Fruit fly (Drosophila melanogaster) whole organism, prepupa: ENCODE data around the gene CG5188.

Experiments
- Blimp-1 ChIP-seq: fragments of 200-800 bp; sonication (Bioruptor generic); optimal IDR thresholded peaks from 3 replicates; lab custom pipeline; 2017; ENCODE audit warnings: missing biosample characterization, missing genetic modification characterization, mild to moderate bottlenecking, moderate library complexity, missing genetic modification reagents
- CG11294 ChIP-seq: fragments of 200-800 bp; sonication (Bioruptor generic); IDR thresholded peaks from 2 replicates; pipeline ENCODE4 v1.3.6; 2022; ENCODE audit warnings: missing biosample characterization, missing genetic modification characterization
- CG11762 ChIP-seq: fragments of 200-800 bp; sonication (Bioruptor generic); optimal IDR thresholded peaks from 3 replicates; lab custom pipeline; 2016; ENCODE audit warnings: missing biosample characterization, missing genetic modification characterization; ENCODE audit not compliant: insufficient read depth
- CG11902 ChIP-seq: fragments of 200-800 bp; sonication (Bioruptor generic); optimal IDR thresholded peaks from 3 replicates; lab custom pipeline; 2016; ENCODE audit warnings: missing biosample characterization, missing genetic modification characterization
- CG15336 ChIP-seq: fragments of 200-800 bp; sonication (Bioruptor generic); IDR thresholded peaks from 2 replicates; pipeline ENCODE4 v1.3.6; 2022; ENCODE audit warnings: missing biosample characterization, missing genetic modification characterization
- CG16779 ChIP-seq: fragments of 200-800 bp; sonication (Bioruptor generic); optimal IDR thresholded peaks from 3 replicates; lab custom pipeline; 2017; ENCODE audit warnings: missing biosample characterization, mild to moderate bottlenecking, missing genetic modification characterization
- CG3032 ChIP-seq: fragments of 200-800 bp; optimal IDR thresholded peaks from 2 replicates; lab custom pipeline; 2019; ENCODE audit warnings: missing biosample characterization, mild to moderate bottlenecking, missing genetic modification characterization, moderate library complexity
- CG34406 ChIP-seq: fragments of 200-800 bp; sonication (Bioruptor generic); optimal IDR thresholded peaks from 3 replicates; lab custom pipeline; 2016; ENCODE audit warnings: missing biosample characterization, missing genetic modification characterization
- CG4318 ChIP-seq: fragments of 200-800 bp; sonication (Bioruptor generic); optimal IDR thresholded peaks from 3 replicates; lab custom pipeline; 2017; ENCODE audit warnings: missing biosample characterization, mild to moderate bottlenecking, missing genetic modification characterization
- CG6163 ChIP-seq: fragments of 200-800 bp; sonication (Bioruptor generic); IDR thresholded peaks from 3 replicates; pipeline ENCODE4 v1.3.6; 2022; ENCODE audit warnings: missing biosample characterization, missing genetic modification characterization
- CG6276 ChIP-seq: fragments of 200-800 bp; sonication (Bioruptor generic); optimal IDR thresholded peaks from 2 replicates; lab custom pipeline; 2017; ENCODE audit warnings: missing biosample characterization, mild to moderate bottlenecking, missing genetic modification characterization
- CG6808 ChIP-seq: fragments of 200-800 bp; sonication (Bioruptor generic); optimal IDR thresholded peaks from 3 replicates; lab custom pipeline; 2017; ENCODE audit warnings: missing biosample characterization, missing genetic modification characterization, mild to moderate bottlenecking, moderate library complexity, missing genetic modification reagents
- CG6854 ChIP-seq: fragments of 200-800 bp; sonication (Bioruptor generic); optimal IDR thresholded peaks from 2 replicates; lab custom pipeline; 2017; ENCODE audit warnings: missing biosample characterization, mild to moderate bottlenecking, missing genetic modification characterization
- CG8119 ChIP-seq: fragments of 200-800 bp; sonication (Bioruptor generic); IDR thresholded peaks from 3 replicates; pipeline ENCODE4 v1.3.6; 2022; ENCODE audit warnings: missing biosample characterization, missing genetic modification characterization
- CG8319 ChIP-seq: fragments of 200-800 bp; sonication (Bioruptor generic); optimal IDR thresholded peaks from 3 replicates; lab custom pipeline; 2016; ENCODE audit warnings: missing biosample characterization, missing genetic modification characterization
- CG9139 ChIP-seq: fragments of 200-800 bp; sonication (Bioruptor generic); optimal IDR thresholded peaks from 3 replicates; lab custom pipeline; 2017; ENCODE audit warnings: missing biosample characterization, mild to moderate bottlenecking, missing genetic modification characterization
- Eip78C ChIP-seq: fragments of 200-800 bp; sonication (Bioruptor generic); peaks from one replicate; lab custom pipeline; 2016; ENCODE audit warnings: missing biosample characterization, missing genetic modification characterization
- Eip93F ChIP-seq: fragments of 200-800 bp; sonication (Bioruptor generic); optimal IDR thresholded peaks from 2 replicates; lab custom pipeline; 2016; ENCODE audit warnings: missing biosample characterization, mild to moderate bottlenecking, missing genetic modification characterization
- Ets21C ChIP-seq: fragments of 200-800 bp; sonication (Bioruptor generic); optimal IDR thresholded peaks from 3 replicates; lab custom pipeline; 2016; ENCODE audit warnings: missing biosample characterization, missing genetic modification characterization
- Gug ChIP-seq: fragments of 200-800 bp; sonication (Bioruptor generic); IDR thresholded peaks from 2 replicates; pipeline ENCODE4 v1.3.6; 2022; ENCODE audit warnings: missing biosample characterization, missing genetic modification characterization
- Hr38 ChIP-seq: sonication (Bioruptor generic); optimal IDR thresholded peaks from 2 replicates; lab custom pipeline; 2016; ENCODE audit warnings: missing biosample characterization, missing genetic modification characterization
- Hr39 ChIP-seq: fragments of 200-800 bp; sonication (Bioruptor generic); optimal IDR thresholded peaks from 2 replicates; lab custom pipeline; 2016; ENCODE audit warnings: missing biosample characterization, missing genetic modification characterization
- Hr4 ChIP-seq: fragments of 200-800 bp; sonication (Bioruptor generic); optimal IDR thresholded peaks from 3 replicates; lab custom pipeline; 2016; ENCODE audit warnings: missing biosample characterization, missing genetic modification characterization
- OdsH ChIP-seq: fragments of 200-800 bp; sonication (Bioruptor generic); optimal IDR thresholded peaks from 3 replicates; lab custom pipeline; 2016; ENCODE audit warnings: missing biosample characterization, missing genetic modification characterization
- Sox14 ChIP-seq: fragments of 200-800 bp; sonication (Bioruptor generic); optimal IDR thresholded peaks from 3 replicates; lab custom pipeline; 2016; ENCODE audit warnings: missing biosample characterization, missing genetic modification characterization
- Sox15 ChIP-seq: fragments of 200-800 bp; sonication (Bioruptor generic); optimal IDR thresholded peaks from 3 replicates; lab custom pipeline; 2016; ENCODE audit warnings: missing biosample characterization, missing genetic modification characterization
- acj6 ChIP-seq: fragments of 200-800 bp; sonication (Bioruptor generic); optimal IDR thresholded peaks from 3 replicates; lab custom pipeline; 2016; ENCODE audit warnings: missing biosample characterization, missing genetic modification characterization
- dsx ChIP-seq: fragments of 200-800 bp; optimal IDR thresholded peaks from 3 replicates; lab custom pipeline; 2019; ENCODE audit warnings: missing biosample characterization, mild to moderate bottlenecking, missing genetic modification characterization, moderate library complexity; ENCODE audit not compliant: poor library complexity, severe bottlenecking
- eg ChIP-seq: fragments of 200-800 bp; sonication (Bioruptor generic); IDR thresholded peaks from 3 replicates; pipeline ENCODE4 v1.3.6; 2022; ENCODE audit warnings: missing biosample characterization, missing genetic modification characterization
- esn ChIP-seq: fragments of 200-800 bp; sonication (Bioruptor generic); optimal IDR thresholded peaks from 2 replicates; lab custom pipeline; 2016; ENCODE audit warnings: missing biosample characterization, mild to moderate bottlenecking, missing genetic modification characterization, moderate library complexity
- fd59A ChIP-seq: fragments of 200-800 bp; sonication (Bioruptor generic); optimal IDR thresholded peaks from 2 replicates; lab custom pipeline; 2017; ENCODE audit warnings: missing biosample characterization, mild to moderate bottlenecking, missing genetic modification characterization, missing genetic modification reagents
- fd85E ChIP-seq: fragments of 200-800 bp; sonication (Bioruptor generic); optimal IDR thresholded peaks from 3 replicates; lab custom pipeline; 2016; ENCODE audit warnings: missing biosample characterization, missing genetic modification characterization
- fkh ChIP-seq: fragments of 200-800 bp; sonication (Bioruptor generic); optimal IDR thresholded peaks from 3 replicates; lab custom pipeline; 2017; ENCODE audit warnings: missing biosample characterization, mild to moderate bottlenecking, missing genetic modification characterization, moderate library complexity
- net ChIP-seq: fragments of 200-800 bp; sonication (Bioruptor generic); optimal IDR thresholded peaks from 3 replicates; lab custom pipeline; 2016; ENCODE audit warnings: missing biosample characterization, missing genetic modification characterization
- salr ChIP-seq, 2 experiments: fragments of 200-800 bp; sonication (Bioruptor generic); optimal IDR thresholded peaks; 3 replicates each; lab custom pipeline; 2016 to 2018; ENCODE audit warnings: missing biosample characterization in 2 of 2, missing genetic modification characterization in 2 of 2, mild to moderate bottlenecking in 1 of 2
- spab ChIP-seq: fragments of 200-800 bp; sonication (Bioruptor generic); optimal IDR thresholded peaks from 2 replicates; lab custom pipeline; 2017; ENCODE audit warnings: missing biosample characterization, mild to moderate bottlenecking, missing genetic modification characterization, missing genetic modification reagents
- ss ChIP-seq, 2 experiments: fragments of 200-800 bp; sonication (Bioruptor generic); optimal IDR thresholded peaks; 2 replicates in 1 of 2; 3 replicates in 1 of 2; lab custom pipeline; 2017 to 2018; ENCODE audit warnings: mild to moderate bottlenecking in 2 of 2, missing biosample characterization in 2 of 2, missing genetic modification characterization in 2 of 2, moderate library complexity in 1 of 2
- svp ChIP-seq: fragments of 200-800 bp; sonication (Bioruptor generic); peaks from one replicate; lab custom pipeline; 2016; ENCODE audit warnings: missing biosample characterization, missing genetic modification characterization
- topi ChIP-seq: fragments of 200-800 bp; sonication (Bioruptor generic); optimal IDR thresholded peaks from 3 replicates; lab custom pipeline; 2016; ENCODE audit warnings: missing biosample characterization, missing genetic modification characterization
- vri ChIP-seq: fragments of 200-800 bp; sonication (Bioruptor generic); optimal IDR thresholded peaks from 3 replicates; lab custom pipeline; 2016; ENCODE audit warnings: missing biosample characterization, mild to moderate bottlenecking, missing genetic modification characterization

Gene CG5188

dm6 chr2L:10387869-10388726 is 40.5 kb upstream of the CG5188 start, which contains the start of gene da (continued):
- peak; percentile 23 for TF ChIP-seq net (GFP tag; lab: Kevin White, UChicago)
- peak; percentile 47 for TF ChIP-seq fkh (GFP tag; lab: Kevin White, UChicago)
- TF ChIP-seq Sox14 (GFP tag; lab: Kevin White, UChicago), result peak; percentile 80
- TF ChIP-seq CG6854 (GFP tag; lab: Kevin White, UChicago), result no peak
- no peak for TF ChIP-seq CG11762
- no peak for TF ChIP-seq CG9139 (GFP tag; lab: Kevin White, UChicago)
- peak; percentile 61 for TF ChIP-seq CG3032 (tag; lab: Kevin White, UChicago)
- peak; percentile 66 for TF ChIP-seq esn (GFP tag; lab: Kevin White, UChicago)
- TF ChIP-seq spab (GFP tag; lab: Kevin White, UChicago), result no peak
- no peak; the same call in 2 of the 3 replicates for TF ChIP-seq CG8119 (GFP tag; lab: Robert Waterston, UW)
- no peak for TF ChIP-seq CG6276 (GFP tag; lab: Kevin White, UChicago)
- peak; percentile 21 for TF ChIP-seq Eip93F (GFP tag; lab: Kevin White, UChicago)
- no peak for TF ChIP-seq Hr38 (GFP tag; lab: Kevin White, UChicago)
- no peak for TF ChIP-seq CG4318 (GFP tag; lab: Kevin White, UChicago)
- peak; percentile 11 for TF ChIP-seq CG11902
- TF ChIP-seq Ets21C (GFP tag; lab: Kevin White, UChicago), result peak; percentile 12
- TF ChIP-seq svp (GFP tag; lab: Kevin White, UChicago), result no peak
- TF ChIP-seq topi (GFP tag; lab: Kevin White, UChicago), result peak; percentile 44
- no peak for TF ChIP-seq Gug (GFP tag; lab: Robert Waterston, UW)
- TF ChIP-seq CG6808 (GFP tag; lab: Kevin White, UChicago), result no peak
- TF ChIP-seq Blimp-1 (GFP tag; lab: Kevin White, UChicago), result peak; percentile 17
- peak; percentile 29 for TF ChIP-seq dsx (GFP tag; lab: Kevin White, UChicago)
- TF ChIP-seq acj6 (GFP tag; lab: Kevin White, UChicago), result peak; percentile 38
- TF ChIP-seq CG6163, result no peak

- TF ChIP-seq vri (GFP tag; lab: Kevin White, UChicago) (peak; percentile 18), eg (no peak), CG8119 (GFP tag; lab: Robert Waterston, UW) (no peak)
Observed at dm6 chr2L:10393467-10393866, 35.2 kb upstream of the CG5188 start.

dm6 chr2L:10395035-10395434 is 33.6 kb upstream of the CG5188 start:
- TF ChIP-seq CG9139 (GFP tag; lab: Kevin White, UChicago) (no peak), Hr4 (GFP tag; lab: Kevin White, UChicago) (no peak), CG16779 (tag; lab: Kevin White, UChicago) (no peak), CG11762 (no peak), Sox15 (no peak), net (GFP tag; lab: Kevin White, UChicago) (no peak), CG3032 (tag; lab: Kevin White, UChicago) (no peak), fd85E (GFP tag; lab: Kevin White, UChicago) (no peak), CG6163 (no peak), Hr39 (GFP tag; lab: Kevin White, UChicago) (no peak)

dm6 chr2L:10395642-10396487 is 32.8 kb upstream of the CG5188 start, which contains the start of gene Mdh1:
Mdh1 (minus strand) TSS chr2L:10396332.
- TF ChIP-seq topi (GFP tag; lab: Kevin White, UChicago), result no peak
- TF ChIP-seq Eip78C (GFP tag; lab: Kevin White, UChicago), result peak; percentile 64
- TF ChIP-seq CG6808 (GFP tag; lab: Kevin White, UChicago), result peak; percentile 4
- TF ChIP-seq Ets21C (GFP tag; lab: Kevin White, UChicago), result no peak
- TF ChIP-seq Sox15, result no peak
- no peak for TF ChIP-seq CG11294 (GFP tag; lab: Robert Waterston, UW)
- TF ChIP-seq CG34406 (GFP tag; lab: Kevin White, UChicago), result no peak
- TF ChIP-seq CG4318 (GFP tag; lab: Kevin White, UChicago), result no peak
- TF ChIP-seq CG8319 (GFP tag; lab: Kevin White, UChicago), result no peak
- no peak for TF ChIP-seq CG16779 (tag; lab: Kevin White, UChicago)
- peak; percentile 55 for TF ChIP-seq vri (GFP tag; lab: Kevin White, UChicago)
- no peak for TF ChIP-seq fd59A (GFP tag; lab: Kevin White, UChicago)
- no peak for TF ChIP-seq spab (GFP tag; lab: Kevin White, UChicago)
- TF ChIP-seq Gug (GFP tag; lab: Robert Waterston, UW), result no peak
- no peak for TF ChIP-seq esn (GFP tag; lab: Kevin White, UChicago)
- no peak for TF ChIP-seq CG9139 (GFP tag; lab: Kevin White, UChicago)
- TF ChIP-seq salr (GFP tag; optimal IDR thresholded peaks at IDR 0.05; lab: Kevin White, UChicago), result no peak
- no peak for TF ChIP-seq CG15336 (GFP tag; lab: Robert Waterston, UW)
- peak; percentile 11 to 40 for TF ChIP-seq ss (GFP tag; optimal IDR thresholded peaks at IDR 0.05; lab: Kevin White, UChicago)
- TF ChIP-seq Hr38 (GFP tag; lab: Kevin White, UChicago), result no peak
- no peak for TF ChIP-seq OdsH (GFP tag; lab: Kevin White, UChicago)
